Fruit fly (Drosophila melanogaster): ENCODE data around the gene CG12301.

DNA sequence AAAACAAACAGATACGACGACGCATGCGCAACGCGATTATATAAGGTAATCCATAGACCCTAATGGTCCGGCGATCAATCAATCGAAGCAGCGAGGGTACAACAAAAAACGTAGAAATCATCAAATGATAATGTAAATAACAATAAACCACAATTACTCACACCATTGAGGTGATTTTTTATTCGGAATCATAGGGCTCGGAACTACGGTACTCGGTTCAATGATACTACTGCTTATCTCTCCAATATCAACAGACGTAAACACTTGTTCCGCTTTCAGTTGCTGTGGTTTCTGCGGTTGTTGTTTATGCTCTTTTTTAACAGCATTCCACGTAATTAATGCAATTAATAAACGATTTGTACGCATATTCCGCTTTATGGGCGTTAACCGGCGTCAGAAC lies 17.3 kb downstream of the CG12301 start:
- TF ChIP-seq CG5204 (GFP tag; optimal IDR thresholded peaks at IDR 0.05) (no peak), Hr96 (GFP tag; optimal IDR thresholded peaks at IDR 0.05) (no peak), Clk (GFP tag; optimal IDR thresholded peaks at IDR 0.05) (no peak), cic (GFP tag; optimal IDR thresholded peaks at IDR 0.05) (no peak), CG11617 (GFP tag; optimal IDR thresholded peaks at IDR 0.05) (no peak), CG1620 (GFP tag; optimal IDR thresholded peaks at IDR 0.05) (no peak), ovo (GFP tag; optimal IDR thresholded peaks at IDR 0.05) (no peak), cnc (optimal IDR thresholded peaks at IDR 0.05) (no peak), kay (GFP tag; ENCODE audit: borderline replicate concordance) (no peak), bab1 (GFP tag; optimal IDR thresholded peaks at IDR 0.05) (no peak), CG14711 (tag; optimal IDR thresholded peaks at IDR 0.05) (no peak), pad (GFP tag; optimal IDR thresholded peaks at IDR 0.05) (no peak)

Measured in whole organism, adult.